Worm (Caenorhabditis elegans): ENCODE results near the gene D1053.2.

DNA sequence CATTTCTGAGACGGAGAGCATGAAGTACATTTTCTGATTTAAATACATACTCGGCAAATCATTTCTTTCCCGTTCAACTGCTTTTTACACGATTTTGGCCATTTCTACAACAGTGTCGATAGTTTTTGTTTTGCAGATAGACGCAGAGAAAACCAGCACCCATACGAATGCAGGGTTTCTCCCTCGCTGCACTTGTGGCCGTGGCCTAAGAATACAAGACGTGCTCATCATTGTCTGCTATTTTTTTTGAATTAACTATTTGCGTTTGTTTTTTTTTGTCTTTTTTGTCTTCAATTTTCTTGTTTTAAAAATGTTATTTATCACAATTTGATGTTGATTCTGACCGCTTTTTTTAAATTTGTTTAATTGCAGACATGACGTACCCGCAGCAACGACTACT lies 34.9 kb upstream of the D1053.2 start, which contains the start of gene smcl-1:
- no peak for TF ChIP-seq attf-4 (tag; optimal IDR thresholded peaks at IDR 0.05)
- TF ChIP-seq pqm-1 (tag; optimal IDR thresholded peaks at IDR 0.05) = no peak
- no peak for TF ChIP-seq unc-62 (GFP tag; optimal IDR thresholded peaks at IDR 0.05 in 1 of 2)
- TF ChIP-seq unc-62 (tag; optimal IDR thresholded peaks at IDR 0.05) = no peak
- TF ChIP-seq sdz-12 (GFP tag; optimal IDR thresholded peaks at IDR 0.05) = no peak
- no peak for TF ChIP-seq unc-130 (GFP tag; optimal IDR thresholded peaks at IDR 0.05)
- no peak for TF ChIP-seq nhr-76 (tag; optimal IDR thresholded peaks at IDR 0.05)
- no peak for TF ChIP-seq lir-3 (tag; optimal IDR thresholded peaks at IDR 0.05)
- TF ChIP-seq dmd-6 (GFP tag; IDR thresholded peaks at IDR 0.05) = 0 out of 2 replicates have a peak, but pooled peaks have one; percentile 33
- no peak for TF ChIP-seq unc-39 (tag; optimal IDR thresholded peaks at IDR 0.05)
- no peak for TF ChIP-seq skn-1 (tag; optimal IDR thresholded peaks at IDR 0.05)
- no peak for TF ChIP-seq pha-4 (GFP tag; IDR thresholded peaks at IDR 0.05)
- peak; percentile 63 for TF ChIP-seq pha-4 (tag; optimal IDR thresholded peaks at IDR 0.05)
- no peak for TF ChIP-seq nhr-25 (tag; optimal IDR thresholded peaks at IDR 0.05; ENCODE audit: borderline replicate concordance, insufficient read depth)
- no peak for TF ChIP-seq zfp-2 (tag; optimal IDR thresholded peaks at IDR 0.05)
- no peak for TF ChIP-seq ztf-7 (tag; optimal IDR thresholded peaks at IDR 0.05)

All from whole organism, L4 larva.